Fruit fly (Drosophila melanogaster) whole organism, prepupa: ENCODE data around the gene CG13833.
A peak's percentile ranks its signal among the peaks of the same experiment; 100 is the strongest.

Experiments used
- Blimp-1 ChIP-seq: fragments of 200-800 bp; sonication (Bioruptor generic); optimal IDR thresholded peaks from 3 replicates; lab custom pipeline; 2017; ENCODE audit warnings: missing biosample characterization, missing genetic modification characterization, mild to moderate bottlenecking, moderate library complexity, missing genetic modification reagents
- CG10631 ChIP-seq: fragments of 200-800 bp; sonication (Bioruptor generic); optimal IDR thresholded peaks from 2 replicates; lab custom pipeline; 2016; ENCODE audit warnings: missing biosample characterization, missing genetic modification characterization
- CG10669 ChIP-seq: fragments of 200-800 bp; sonication (Bioruptor generic); optimal IDR thresholded peaks from 3 replicates; lab custom pipeline; 2018; ENCODE audit warnings: missing biosample characterization, mild to moderate bottlenecking, missing genetic modification characterization, moderate library complexity
- CG11294 ChIP-seq: fragments of 200-800 bp; sonication (Bioruptor generic); IDR thresholded peaks from 2 replicates; pipeline ENCODE4 v1.3.6; 2022; ENCODE audit warnings: missing biosample characterization, missing genetic modification characterization
- CG11762 ChIP-seq: fragments of 200-800 bp; sonication (Bioruptor generic); optimal IDR thresholded peaks from 3 replicates; lab custom pipeline; 2016; ENCODE audit warnings: missing biosample characterization, missing genetic modification characterization; ENCODE audit not compliant: insufficient read depth
- CG15336 ChIP-seq: fragments of 200-800 bp; sonication (Bioruptor generic); IDR thresholded peaks from 2 replicates; pipeline ENCODE4 v1.3.6; 2022; ENCODE audit warnings: missing biosample characterization, missing genetic modification characterization
- CG3032 ChIP-seq: fragments of 200-800 bp; optimal IDR thresholded peaks from 2 replicates; lab custom pipeline; 2019; ENCODE audit warnings: missing biosample characterization, mild to moderate bottlenecking, missing genetic modification characterization, moderate library complexity
- CG32006 ChIP-seq: fragments of 200-800 bp; sonication (Bioruptor generic); optimal IDR thresholded peaks from 3 replicates; lab custom pipeline; 2017; ENCODE audit warnings: missing biosample characterization, mild to moderate bottlenecking, missing genetic modification characterization
- CG4318 ChIP-seq: fragments of 200-800 bp; sonication (Bioruptor generic); optimal IDR thresholded peaks from 3 replicates; lab custom pipeline; 2017; ENCODE audit warnings: missing biosample characterization, mild to moderate bottlenecking, missing genetic modification characterization
- CG6792 ChIP-seq: fragments of 200-800 bp; sonication (Bioruptor generic); optimal IDR thresholded peaks from 3 replicates; lab custom pipeline; 2016; ENCODE audit warnings: missing biosample characterization, missing genetic modification characterization
- CG8119 ChIP-seq: fragments of 200-800 bp; sonication (Bioruptor generic); IDR thresholded peaks from 3 replicates; pipeline ENCODE4 v1.3.6; 2022; ENCODE audit warnings: missing biosample characterization, missing genetic modification characterization
- CG8632 ChIP-seq: fragments of 200-800 bp; sonication (Bioruptor generic); optimal IDR thresholded peaks from 3 replicates; lab custom pipeline; 2016; ENCODE audit warnings: missing biosample characterization, missing genetic modification characterization
- Eip78C ChIP-seq: fragments of 200-800 bp; sonication (Bioruptor generic); peaks from one replicate; lab custom pipeline; 2016; ENCODE audit warnings: missing biosample characterization, missing genetic modification characterization
- Eip93F ChIP-seq: fragments of 200-800 bp; sonication (Bioruptor generic); optimal IDR thresholded peaks from 2 replicates; lab custom pipeline; 2016; ENCODE audit warnings: missing biosample characterization, mild to moderate bottlenecking, missing genetic modification characterization
- Ets96B ChIP-seq: fragments of 200-800 bp; optimal IDR thresholded peaks from 2 replicates; lab custom pipeline; 2019; ENCODE audit warnings: missing biosample characterization, mild to moderate bottlenecking, missing genetic modification characterization, moderate library complexity
- Gug ChIP-seq: fragments of 200-800 bp; sonication (Bioruptor generic); IDR thresholded peaks from 2 replicates; pipeline ENCODE4 v1.3.6; 2022; ENCODE audit warnings: missing biosample characterization, missing genetic modification characterization
- Hr38 ChIP-seq: sonication (Bioruptor generic); optimal IDR thresholded peaks from 2 replicates; lab custom pipeline; 2016; ENCODE audit warnings: missing biosample characterization, missing genetic modification characterization
- Hr39 ChIP-seq: fragments of 200-800 bp; sonication (Bioruptor generic); optimal IDR thresholded peaks from 2 replicates; lab custom pipeline; 2016; ENCODE audit warnings: missing biosample characterization, missing genetic modification characterization
- Hr4 ChIP-seq: fragments of 200-800 bp; sonication (Bioruptor generic); optimal IDR thresholded peaks from 3 replicates; lab custom pipeline; 2016; ENCODE audit warnings: missing biosample characterization, missing genetic modification characterization
- Met ChIP-seq: fragments of 200-800 bp; sonication (Bioruptor generic); optimal IDR thresholded peaks from 3 replicates; lab custom pipeline; 2016; ENCODE audit warnings: missing biosample characterization, missing genetic modification characterization
- OdsH ChIP-seq: fragments of 200-800 bp; sonication (Bioruptor generic); optimal IDR thresholded peaks from 3 replicates; lab custom pipeline; 2016; ENCODE audit warnings: missing biosample characterization, missing genetic modification characterization
- Smox ChIP-seq: fragments of 200-800 bp; sonication (Bioruptor generic); optimal IDR thresholded peaks from 3 replicates; lab custom pipeline; 2016; ENCODE audit warnings: missing biosample characterization, missing genetic modification characterization
- Sox102F ChIP-seq: fragments of 200-800 bp; sonication (Bioruptor generic); optimal IDR thresholded peaks from 2 replicates; lab custom pipeline; 2016; ENCODE audit warnings: missing biosample characterization, mild to moderate bottlenecking, missing genetic modification characterization
- Sox14 ChIP-seq: fragments of 200-800 bp; sonication (Bioruptor generic); optimal IDR thresholded peaks from 3 replicates; lab custom pipeline; 2016; ENCODE audit warnings: missing biosample characterization, missing genetic modification characterization
- Sox15 ChIP-seq: fragments of 200-800 bp; sonication (Bioruptor generic); optimal IDR thresholded peaks from 3 replicates; lab custom pipeline; 2016; ENCODE audit warnings: missing biosample characterization, missing genetic modification characterization
- acj6 ChIP-seq: fragments of 200-800 bp; sonication (Bioruptor generic); optimal IDR thresholded peaks from 3 replicates; lab custom pipeline; 2016; ENCODE audit warnings: missing biosample characterization, missing genetic modification characterization
- dsx ChIP-seq: fragments of 200-800 bp; optimal IDR thresholded peaks from 3 replicates; lab custom pipeline; 2019; ENCODE audit warnings: missing biosample characterization, mild to moderate bottlenecking, missing genetic modification characterization, moderate library complexity; ENCODE audit not compliant: poor library complexity, severe bottlenecking
- eg ChIP-seq: fragments of 200-800 bp; sonication (Bioruptor generic); IDR thresholded peaks from 3 replicates; pipeline ENCODE4 v1.3.6; 2022; ENCODE audit warnings: missing biosample characterization, missing genetic modification characterization
- esn ChIP-seq: fragments of 200-800 bp; sonication (Bioruptor generic); optimal IDR thresholded peaks from 2 replicates; lab custom pipeline; 2016; ENCODE audit warnings: missing biosample characterization, mild to moderate bottlenecking, missing genetic modification characterization, moderate library complexity
- fd59A ChIP-seq: fragments of 200-800 bp; sonication (Bioruptor generic); optimal IDR thresholded peaks from 2 replicates; lab custom pipeline; 2017; ENCODE audit warnings: missing biosample characterization, mild to moderate bottlenecking, missing genetic modification characterization, missing genetic modification reagents
- fd85E ChIP-seq: fragments of 200-800 bp; sonication (Bioruptor generic); optimal IDR thresholded peaks from 3 replicates; lab custom pipeline; 2016; ENCODE audit warnings: missing biosample characterization, missing genetic modification characterization
- net ChIP-seq: fragments of 200-800 bp; sonication (Bioruptor generic); optimal IDR thresholded peaks from 3 replicates; lab custom pipeline; 2016; ENCODE audit warnings: missing biosample characterization, missing genetic modification characterization
- salr ChIP-seq, 2 experiments: fragments of 200-800 bp; sonication (Bioruptor generic); optimal IDR thresholded peaks; 3 replicates each; lab custom pipeline; 2016 to 2018; ENCODE audit warnings: missing biosample characterization in 2 of 2, missing genetic modification characterization in 2 of 2, mild to moderate bottlenecking in 1 of 2
- svp ChIP-seq: fragments of 200-800 bp; sonication (Bioruptor generic); peaks from one replicate; lab custom pipeline; 2016; ENCODE audit warnings: missing biosample characterization, missing genetic modification characterization
- vri ChIP-seq: fragments of 200-800 bp; sonication (Bioruptor generic); optimal IDR thresholded peaks from 3 replicates; lab custom pipeline; 2016; ENCODE audit warnings: missing biosample characterization, mild to moderate bottlenecking, missing genetic modification characterization

Gene CG13833

dm6 chr3R:23041941-23042340 is 6.6 kb upstream of the CG13833 start, which contains the start of gene CG13838:
CG13838 (plus strand) TSS chr3R:23042241.
- TF ChIP-seq Sox15 (GFP tag; lab: Kevin White, UChicago): no peak
- TF ChIP-seq Ets96B: no peak
- no peak for TF ChIP-seq esn
- no peak for TF ChIP-seq svp (GFP tag; lab: Kevin White, UChicago)
- TF ChIP-seq CG32006 (GFP tag; lab: Kevin White, UChicago): no peak
- TF ChIP-seq Eip93F (GFP tag; lab: Kevin White, UChicago): no peak
- no peak for TF ChIP-seq Sox102F (GFP tag; lab: Kevin White, UChicago)
- TF ChIP-seq acj6: no peak
- no peak for TF ChIP-seq CG4318 (GFP tag; lab: Kevin White, UChicago)
- TF ChIP-seq OdsH (GFP tag; lab: Kevin White, UChicago): no peak
- no peak for TF ChIP-seq vri (GFP tag; lab: Kevin White, UChicago)
- no peak for TF ChIP-seq Sox14 (GFP tag; lab: Kevin White, UChicago)
- TF ChIP-seq CG8119 (GFP tag; lab: Robert Waterston, UW): no peak

DNA sequence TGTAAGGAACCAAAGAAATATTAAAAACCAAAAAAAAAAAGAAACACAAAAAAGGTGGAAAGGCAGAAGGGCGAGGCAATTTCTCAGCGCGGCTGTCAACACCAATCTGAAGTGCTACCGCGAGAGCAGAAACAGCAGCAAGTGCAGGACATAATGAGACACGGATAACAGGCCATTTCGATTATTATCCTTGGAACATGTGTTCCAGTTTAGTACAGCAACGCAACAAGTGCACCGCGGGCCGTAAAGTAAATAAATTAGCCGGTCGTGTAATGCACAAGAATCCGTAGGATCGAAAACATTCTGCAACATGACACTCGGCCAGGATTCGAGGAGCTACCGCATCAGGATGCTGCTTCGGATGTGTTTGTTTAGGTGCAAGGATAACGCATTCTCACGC is 2.7 kb upstream of the CG13833 start:
- TF ChIP-seq svp (GFP tag; lab: Kevin White, UChicago) (peak; percentile 13), CG15336 (no peak), Smox (GFP tag; lab: Kevin White, UChicago) (no peak), salr (GFP tag; optimal IDR thresholded peaks at IDR 0.05; lab: Kevin White, UChicago) (no peak)

DNA sequence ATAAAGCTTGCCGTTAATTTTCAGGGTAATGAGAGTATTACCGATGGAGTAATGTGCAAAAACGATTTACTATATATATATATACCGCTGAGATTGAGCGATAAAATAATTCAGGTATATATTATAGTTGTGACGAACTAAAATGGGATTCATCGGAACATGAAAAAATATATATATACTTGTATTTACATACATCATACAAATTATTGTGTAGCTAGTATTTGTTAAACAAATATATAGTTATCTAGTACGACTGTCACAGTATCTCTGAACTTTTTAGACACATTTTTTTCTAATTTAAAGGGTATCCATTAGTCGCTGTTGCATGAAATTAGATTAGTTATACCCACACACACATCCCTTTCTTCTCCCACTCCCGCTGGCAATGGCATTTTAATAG is 958 bp upstream of the CG13833 start:
- TF ChIP-seq CG3032 (no peak), Eip78C (GFP tag; lab: Kevin White, UChicago) (peak; percentile 62)

- TF ChIP-seq CG10669 (GFP tag; lab: Kevin White, UChicago) (no peak), Eip78C (GFP tag; lab: Kevin White, UChicago) (peak; percentile 10)
- TF ChIP-seq, all 60 proteins: peak for 1
These were observed 4.5 kb downstream of the CG13833 start for dm6 chr3R:23030900-23031299.

dm6 chr3R:23028506-23028905 is 6.9 kb downstream of the CG13833 start:
- TF ChIP-seq Gug (GFP tag; lab: Robert Waterston, UW) (0 out of 2 replicates have a peak, but pooled peaks have one; percentile 24), eg (GFP tag; lab: Robert Waterston, UW) (peak; percentile 47; the same call in 2 of the 3 replicates), Smox (GFP tag; lab: Kevin White, UChicago) (no peak), Hr39 (no peak), Sox15 (GFP tag; lab: Kevin White, UChicago) (no peak), CG11762 (GFP tag; lab: Kevin White, UChicago) (no peak), CG10631 (GFP tag; lab: Kevin White, UChicago) (no peak), CG3032 (no peak), salr (GFP tag; optimal IDR thresholded peaks at IDR 0.05; lab: Kevin White, UChicago) (no peak), Blimp-1 (GFP tag; lab: Kevin White, UChicago) (no peak), Hr38 (GFP tag; lab: Kevin White, UChicago) (no peak), Hr4 (peak; percentile 15), dsx (GFP tag; lab: Kevin White, UChicago) (no peak), CG8632 (GFP tag; lab: Kevin White, UChicago) (no peak), Sox14 (GFP tag; lab: Kevin White, UChicago) (no peak), fd85E (GFP tag; lab: Kevin White, UChicago) (no peak), Eip93F (GFP tag; lab: Kevin White, UChicago) (no peak), CG6792 (GFP tag; lab: Kevin White, UChicago) (no peak), Eip78C (GFP tag; lab: Kevin White, UChicago) (peak; percentile 10), net (GFP tag; lab: Kevin White, UChicago) (no peak), CG15336 (no peak), fd59A (GFP tag; lab: Kevin White, UChicago) (no peak), CG11294 (GFP tag; lab: Robert Waterston, UW) (no peak), CG32006 (GFP tag; lab: Kevin White, UChicago) (peak; percentile 15), Sox102F (GFP tag; lab: Kevin White, UChicago) (no peak), Met (GFP tag; lab: Kevin White, UChicago) (no peak)
